Fruit fly (Drosophila melanogaster): ENCODE data around the gene CG15369.
A peak's percentile ranks its signal among the peaks of the same experiment; 100 is the strongest.

CG15369 gene

dm6 chrX:9232199-9232598 is 15.5 kb downstream of the CG15369 start, which contains the start of gene CG12121:
Gene CG12121 (minus strand): TSS chrX:9232378.
- peak; percentile 73 for TF ChIP-seq ato (GFP tag; IDR thresholded peaks at IDR 0.05; ENCODE audit: partially characterized antibody)
- TF ChIP-seq Vsx1 (GFP tag; optimal IDR thresholded peaks at IDR 0.05), result no peak
- peak; percentile 81 for TF ChIP-seq Dp (GFP tag; optimal IDR thresholded peaks at IDR 0.05)
- TF ChIP-seq Ets97D (GFP tag; optimal IDR thresholded peaks at IDR 0.05), result peak; percentile 49
- no peak for TF ChIP-seq CG13775 (GFP tag; optimal IDR thresholded peaks at IDR 0.05)
- no peak for TF ChIP-seq Lim3 (GFP tag; IDR thresholded peaks at IDR 0.05)
- peak; percentile 80 for TF ChIP-seq Bgb (GFP tag; IDR thresholded peaks at IDR 0.05; ENCODE audit: partially characterized antibody)
- peak; percentile 58 for TF ChIP-seq Doc3 (GFP tag; IDR thresholded peaks at IDR 0.05; ENCODE audit: partially characterized antibody)
- TF ChIP-seq Usf (GFP tag; optimal IDR thresholded peaks at IDR 0.05), result no peak
- TF ChIP-seq CG14441 (GFP tag; IDR thresholded peaks at IDR 0.05), result no peak
- TF ChIP-seq CG14965 (GFP tag; optimal IDR thresholded peaks at IDR 0.05; ENCODE audit: borderline replicate concordance), result no peak
- peak; percentile 75; the same call in 1 of the 4 replicates for TF ChIP-seq chinmo (GFP tag; IDR thresholded peaks at IDR 0.05; ENCODE audit: partially characterized antibody)
- peak; percentile 6 for TF ChIP-seq HmgZ (tag; optimal IDR thresholded peaks at IDR 0.05)
- TF ChIP-seq E2f2 (GFP tag; IDR thresholded peaks at IDR 0.05), result peak; percentile 89
- TF ChIP-seq danr (GFP tag; IDR thresholded peaks at IDR 0.05), result no peak
- TF ChIP-seq Hmr (GFP tag; optimal IDR thresholded peaks at IDR 0.05), result no peak
- peak; percentile 59 for TF ChIP-seq CG16813 (GFP tag; IDR thresholded peaks at IDR 0.05; ENCODE audit: partially characterized antibody)
- TF ChIP-seq gce (GFP tag; IDR thresholded peaks at IDR 0.05), result no peak
- TF ChIP-seq CG14710 (tag; optimal IDR thresholded peaks at IDR 0.05), result peak; percentile 53
- peak; percentile 56; the same call in 2 of the 3 replicates for TF ChIP-seq CG14860 (GFP tag; IDR thresholded peaks at IDR 0.05; ENCODE audit: partially characterized antibody)
- TF ChIP-seq tna (GFP tag; IDR thresholded peaks at IDR 0.05; ENCODE audit: partially characterized antibody), result peak; percentile 79
- peak; percentile 71 for TF ChIP-seq CG15514 (GFP tag; optimal IDR thresholded peaks at IDR 0.05)
- no peak for TF ChIP-seq CG1603 (tag; optimal IDR thresholded peaks at IDR 0.05)
- peak; percentile 70 for TF ChIP-seq zen2 (GFP tag; IDR thresholded peaks at IDR 0.05; ENCODE audit: partially characterized antibody)
- TF ChIP-seq crp (GFP tag; optimal IDR thresholded peaks at IDR 0.05), result peak in 1 of 2 experiments; percentile 19
- TF ChIP-seq Elba2 (GFP tag; optimal IDR thresholded peaks at IDR 0.05), result no peak
- peak; percentile 52 for TF ChIP-seq Sry-β (GFP tag; optimal IDR thresholded peaks at IDR 0.05)
- TF ChIP-seq cad (GFP tag; optimal IDR thresholded peaks at IDR 0.05), result no peak
- TF ChIP-seq CG7963 (GFP tag; IDR thresholded peaks at IDR 0.05; ENCODE audit: partially characterized antibody), result peak; percentile 72
- TF ChIP-seq gcm2 (GFP tag; optimal IDR thresholded peaks at IDR 0.05), result no peak
- TF ChIP-seq CG42726 (GFP tag; IDR thresholded peaks at IDR 0.05; ENCODE audit: partially characterized antibody), result 0 out of 2 replicates have a peak, but pooled peaks have one; percentile 8
- TF ChIP-seq gfzf (GFP tag; optimal IDR thresholded peaks at IDR 0.05), result peak; percentile 57
- peak; percentile 59 for TF ChIP-seq MBD-R2 (GFP tag; IDR thresholded peaks at IDR 0.05)
- peak; percentile 82 for TF ChIP-seq CG13287 (GFP tag; IDR thresholded peaks at IDR 0.05; ENCODE audit: partially characterized antibody)
- peak; percentile 18 for TF ChIP-seq CG17829 (tag; optimal IDR thresholded peaks at IDR 0.05)
- TF ChIP-seq Ravus (GFP tag; IDR thresholded peaks at IDR 0.05), result no peak
- no peak for TF ChIP-seq CG8359 (GFP tag; optimal IDR thresholded peaks at IDR 0.05; ENCODE audit: borderline replicate concordance)
- TF ChIP-seq Dfd (GFP tag; optimal IDR thresholded peaks at IDR 0.05), result no peak
- TF ChIP-seq Dll (GFP tag; IDR thresholded peaks at IDR 0.05; ENCODE audit: partially characterized antibody), result peak; percentile 71; the same call in 2 of the 4 replicates
- TF ChIP-seq br (optimal IDR thresholded peaks at IDR 0.05), result no peak
- peak; percentile 53 for TF ChIP-seq stwl (tag; optimal IDR thresholded peaks at IDR 0.05)
- TF ChIP-seq wdn (GFP tag; IDR thresholded peaks at IDR 0.05), result no peak
- peak; percentile 53; the same call in 1 of the 2 replicates for TF ChIP-seq hbn (GFP tag; IDR thresholded peaks at IDR 0.05; ENCODE audit: partially characterized antibody)
- TF ChIP-seq CG17385 (GFP tag; optimal IDR thresholded peaks at IDR 0.05), result no peak
- TF ChIP-seq hb (GFP tag; IDR thresholded peaks at IDR 0.05; ENCODE audit: partially characterized antibody), result peak; percentile 75; the same call in 2 of the 3 replicates
- TF ChIP-seq CG17186 (GFP tag; optimal IDR thresholded peaks at IDR 0.05), result no peak
- no peak for TF ChIP-seq CG16863 (GFP tag; optimal IDR thresholded peaks at IDR 0.05)
- TF ChIP-seq bbx (GFP tag; IDR thresholded peaks at IDR 0.05; ENCODE audit: partially characterized antibody), result peak; percentile 80

Data from whole organism, embryonic.